Fruit fly (Drosophila melanogaster) whole organism, embryonic: ENCODE measurements around the gene TotB.

Source experiments
- Adf1 ChIP-seq: fragments of 200-800 bp; sonication (Bioruptor generic); IDR thresholded peaks from 2 replicates; pipeline ENCODE4 v1.3.6; 2022; ENCODE audit warnings: missing biosample characterization, missing genetic modification characterization
- Bgb ChIP-seq: fragments of 200-800 bp; sonication (Bioruptor generic); IDR thresholded peaks from 2 replicates; pipeline ENCODE4 v1.3.6; 2022; ENCODE audit warnings: missing biosample characterization, missing genetic modification characterization; ENCODE audit not compliant: partially characterized antibody
- CG10321 ChIP-seq: fragments of 200-800 bp; sonication (Bioruptor generic); IDR thresholded peaks from 2 replicates; pipeline ENCODE4 v1.3.6; 2022; ENCODE audit warnings: missing biosample characterization, missing genetic modification characterization
- CG10366 ChIP-seq: fragments of 200-800 bp; sonication (Bioruptor generic); IDR thresholded peaks from 2 replicates; pipeline ENCODE4 v1.3.6; 2022; ENCODE audit warnings: missing biosample characterization, missing genetic modification characterization
- CG10543 ChIP-seq: fragments of 200-800 bp; sonication (Bioruptor generic); optimal IDR thresholded peaks from 3 replicates; lab custom pipeline; 2017; ENCODE audit warnings: missing biosample characterization, mild to moderate bottlenecking, missing genetic modification characterization, moderate library complexity
- CG12769 ChIP-seq: fragments of 200-800 bp; sonication (Bioruptor generic); optimal IDR thresholded peaks from 2 replicates; lab custom pipeline; 2019; ENCODE audit warnings: missing biosample characterization, mild to moderate bottlenecking, missing genetic modification characterization, moderate library complexity
- CG14441 ChIP-seq: fragments of 200-800 bp; sonication (Bioruptor generic); IDR thresholded peaks from 2 replicates; pipeline ENCODE4 v1.3.6; 2022; ENCODE audit warnings: missing biosample characterization, missing genetic modification characterization
- CG15479 ChIP-seq: fragments of 200-800 bp; sonication (Bioruptor generic); optimal IDR thresholded peaks from 3 replicates; lab custom pipeline; 2019; ENCODE audit warnings: missing biosample characterization, mild to moderate bottlenecking, missing genetic modification characterization, moderate library complexity
- CG17802 ChIP-seq: fragments of 200-800 bp; sonication (Bioruptor generic); optimal IDR thresholded peaks from 2 replicates; lab custom pipeline; 2018; ENCODE audit warnings: missing biosample characterization, mild to moderate bottlenecking, missing genetic modification characterization, moderate library complexity
- CG32532 ChIP-seq: fragments of 200-800 bp; sonication (Bioruptor generic); IDR thresholded peaks from 2 replicates; pipeline ENCODE4 v1.3.6; 2022; ENCODE audit warnings: missing biosample characterization, missing genetic modification characterization
- CG7839 ChIP-seq: fragments of 200-800 bp; sonication (Bioruptor generic); optimal IDR thresholded peaks from 3 replicates; lab custom pipeline; 2018; ENCODE audit warnings: missing biosample characterization, mild to moderate bottlenecking, missing genetic modification characterization, moderate library complexity
- GATAe ChIP-seq: fragments of 200-800 bp; sonication (Bioruptor generic); conservative IDR thresholded peaks from 2 replicates; pipeline ENCODE4 v1.3.6; 2022; ENCODE audit warnings: missing biosample characterization, missing genetic modification characterization
- Lpt ChIP-seq: fragments of >200 bp; optimal IDR thresholded peaks from 2 replicates; lab custom pipeline; 2018; ENCODE audit warnings: missing biosample characterization, missing genetic modification characterization
- MESR4 ChIP-seq: fragments of 200-800 bp; sonication (Bioruptor generic); optimal IDR thresholded peaks from 2 replicates; lab custom pipeline; 2018; ENCODE audit warnings: missing biosample characterization, mild to moderate bottlenecking, missing genetic modification characterization, moderate library complexity
- Med ChIP-seq: fragments of 200-800 bp; sonication (Bioruptor generic); peaks from one replicate; lab custom pipeline; 2016; ENCODE audit warnings: missing biosample characterization, missing genetic modification characterization, mild to moderate bottlenecking, inconsistent platforms, moderate library complexity
- NFAT ChIP-seq: fragments of 200-800 bp; sonication (Bioruptor generic); IDR thresholded peaks from 2 replicates; pipeline ENCODE4 v1.3.6; 2022; ENCODE audit warnings: missing biosample characterization, missing genetic modification characterization
- Pdp1 ChIP-seq, 2 experiments: fragments of 200-800 bp; sonication (Bioruptor generic); optimal IDR thresholded peaks; 3 replicates each; lab custom pipeline; 2016; ENCODE audit warnings: missing biosample characterization in 2 of 2, missing genetic modification characterization in 2 of 2, mild to moderate bottlenecking in 1 of 2, moderate library complexity in 1 of 2
- Scr ChIP-seq: fragments of 200-800 bp; sonication (Bioruptor generic); IDR thresholded peaks from 2 replicates; pipeline ENCODE4 v1.3.6; 2022; ENCODE audit warnings: missing biosample characterization, missing genetic modification characterization; ENCODE audit not compliant: partially characterized antibody
- Vsx1 ChIP-seq: fragments of 200-800 bp; sonication (Bioruptor generic); optimal IDR thresholded peaks from 2 replicates; lab custom pipeline; 2017; ENCODE audit warnings: missing biosample characterization, mild to moderate bottlenecking, missing genetic modification characterization, missing genetic modification reagents
- abd-A ChIP-seq: fragments of 200-800 bp; sonication (Bioruptor generic); optimal IDR thresholded peaks from 3 replicates; lab custom pipeline; 2019; ENCODE audit warnings: missing biosample characterization, mild to moderate bottlenecking, missing genetic modification characterization, moderate library complexity
- amos ChIP-seq: fragments of 200-800 bp; sonication (Bioruptor generic); IDR thresholded peaks from 2 replicates; pipeline ENCODE4 v1.3.6; 2022; ENCODE audit warnings: missing biosample characterization, missing genetic modification characterization; ENCODE audit not compliant: partially characterized antibody
- cad ChIP-seq: fragments of >200 bp; optimal IDR thresholded peaks from 2 replicates; lab custom pipeline; 2017; ENCODE audit warnings: missing biosample characterization, missing genetic modification characterization
- cg ChIP-seq: fragments of 200-800 bp; sonication (Bioruptor generic); optimal IDR thresholded peaks from 3 replicates; lab custom pipeline; 2019; ENCODE audit warnings: missing biosample characterization, mild to moderate bottlenecking, missing genetic modification characterization, moderate library complexity
- crol ChIP-seq: fragments of 200-800 bp; sonication (Bioruptor generic); IDR thresholded peaks from 2 replicates; pipeline ENCODE4 v1.3.6; 2022; ENCODE audit warnings: missing biosample characterization, missing genetic modification characterization
- crp ChIP-seq, 2 experiments: fragments of 200-800 bp; sonication (Bioruptor generic); optimal IDR thresholded peaks; 2 replicates in 1 of 2; 3 replicates in 1 of 2; lab custom pipeline; 2017; ENCODE audit warnings: missing biosample characterization in 2 of 2, missing genetic modification characterization in 2 of 2, mild to moderate bottlenecking in 1 of 2, moderate library complexity in 1 of 2
- da ChIP-seq: fragments of 200-800 bp; sonication (Bioruptor generic); optimal IDR thresholded peaks from 2 replicates; lab custom pipeline; 2016; ENCODE audit warnings: missing biosample characterization, missing genetic modification characterization
- disco-r ChIP-seq: fragments of 200-800 bp; sonication (Bioruptor generic); optimal IDR thresholded peaks from 2 replicates; lab custom pipeline; 2016; ENCODE audit warnings: missing biosample characterization, missing genetic modification characterization
- dysf ChIP-seq: fragments of 200-800 bp; sonication (Bioruptor generic); IDR thresholded peaks from 3 replicates; pipeline ENCODE4 v1.3.6; 2022; ENCODE audit warnings: missing biosample characterization, missing genetic modification characterization
- ewg ChIP-seq: fragments of 200-800 bp; sonication (Bioruptor generic); optimal IDR thresholded peaks from 3 replicates; lab custom pipeline; 2017; ENCODE audit warnings: mild to moderate bottlenecking, missing biosample characterization, missing genetic modification reagents, missing genetic modification characterization
- grn ChIP-seq: fragments of 200-800 bp; sonication (Bioruptor generic); optimal IDR thresholded peaks from 3 replicates; lab custom pipeline; 2017; ENCODE audit warnings: missing biosample characterization, missing genetic modification characterization
- mam ChIP-seq: fragments of 200-800 bp; sonication (Bioruptor generic); optimal IDR thresholded peaks from 3 replicates; lab custom pipeline; 2016; ENCODE audit warnings: missing biosample characterization, missing genetic modification characterization
- mirr ChIP-seq: fragments of 200-800 bp; sonication (Bioruptor generic); optimal IDR thresholded peaks from 3 replicates; lab custom pipeline; 2018; ENCODE audit warnings: missing biosample characterization, mild to moderate bottlenecking, missing genetic modification characterization
- org-1 ChIP-seq: fragments of 200-800 bp; sonication (Bioruptor generic); optimal IDR thresholded peaks from 2 replicates; lab custom pipeline; 2017; ENCODE audit warnings: missing biosample characterization, missing genetic modification characterization
- otp ChIP-seq: fragments of 200-800 bp; sonication (Bioruptor generic); IDR thresholded peaks from 3 replicates; pipeline ENCODE4, ENCODE4 v1.3.6; 2022; ENCODE audit warnings: missing biosample characterization, missing genetic modification characterization
- prd ChIP-seq, 3 experiments: fragments of >200 bp in 2 of 3; fragments of 200-800 bp in 1 of 3; sonication (Bioruptor generic) in 1 of 3; optimal IDR thresholded peaks in 2 of 3; IDR thresholded peaks in 1 of 3; 2 replicates in 2 of 3; 3 replicates in 1 of 3; pipeline versions ENCODE4 v1.3.6 to Lab custom; 2017 to 2022; ENCODE audit warnings: missing biosample characterization in 1 of 3, missing genetic modification characterization in 1 of 3
- pros ChIP-seq: fragments of 200-800 bp; sonication (Bioruptor generic); optimal IDR thresholded peaks from 3 replicates; lab custom pipeline; 2019; ENCODE audit warnings: missing biosample characterization, mild to moderate bottlenecking, missing genetic modification characterization, moderate library complexity
- pzg ChIP-seq: fragments of 200-800 bp; sonication (Bioruptor generic); optimal IDR thresholded peaks from 3 replicates; lab custom pipeline; 2018; ENCODE audit warnings: missing biosample characterization, mild to moderate bottlenecking, missing genetic modification characterization, moderate library complexity
- row ChIP-seq: fragments of 200-800 bp; sonication (Bioruptor generic); IDR thresholded peaks from 3 replicates; pipeline ENCODE4 v1.3.6; 2022; ENCODE audit warnings: missing biosample characterization, missing genetic modification characterization
- scrt ChIP-seq: fragments of 200-800 bp; sonication (Bioruptor generic); optimal IDR thresholded peaks from 2 replicates; lab custom pipeline; 2018; ENCODE audit warnings: missing biosample characterization, mild to moderate bottlenecking, missing genetic modification characterization, moderate library complexity
- sens ChIP-seq: fragments of 200-800 bp; sonication (Bioruptor generic); peaks from one replicate; lab custom pipeline; 2016; ENCODE audit warnings: missing biosample characterization, missing genetic modification characterization
- slbo ChIP-seq: fragments of 200-800 bp; sonication (Bioruptor generic); IDR thresholded peaks from 2 replicates; pipeline ENCODE4 v1.3.6; 2022; ENCODE audit warnings: missing biosample characterization, missing genetic modification characterization
- stc ChIP-seq: fragments of 200-800 bp; sonication (Bioruptor generic); IDR thresholded peaks from 2 replicates; pipeline ENCODE4 v1.3.6; 2022; ENCODE audit warnings: missing biosample characterization, missing genetic modification characterization
- stwl ChIP-seq: fragments of 200-800 bp; sonication (Bioruptor generic); optimal IDR thresholded peaks from 3 replicates; lab custom pipeline; 2018; ENCODE audit warnings: missing biosample characterization, mild to moderate bottlenecking, missing genetic modification characterization, moderate library complexity
- sug ChIP-seq: fragments of 200-800 bp; optimal IDR thresholded peaks from 2 replicates; lab custom pipeline; 2019; ENCODE audit warnings: missing biosample characterization, mild to moderate bottlenecking, missing genetic modification characterization, moderate library complexity
- tll ChIP-seq, 2 experiments: fragments of 200-800 bp in 1 of 2; fragments of >200 bp in 1 of 2; sonication (Bioruptor generic) in 1 of 2; optimal IDR thresholded peaks; 2 replicates each; lab custom pipeline; 2017 to 2019; ENCODE audit warnings: missing biosample characterization in 2 of 2, missing genetic modification characterization in 2 of 2, mild to moderate bottlenecking in 1 of 2, moderate library complexity in 1 of 2
- zfh1 ChIP-seq: fragments of 200-800 bp; sonication (Bioruptor generic); IDR thresholded peaks from 3 replicates; pipeline ENCODE4 v1.3.6; 2022; ENCODE audit warnings: missing biosample characterization, missing genetic modification characterization

Gene TotB

dm6 chr3R:20828520-20829415, 45.0 kb upstream of the TotB start (continued):
- TF ChIP-seq CG10321 (GFP tag; lab: Robert Waterston, UW) (peak; percentile 85), Lpt (no peak), CG10543 (peak; percentile 31), org-1 (GFP tag; lab: Kevin White, UChicago) (no peak), cad (GFP tag; lab: Kevin White, UChicago) (peak; percentile 4), CG7839 (tag; lab: Kevin White, UChicago) (no peak), NFAT (GFP tag; lab: Robert Waterston, UW) (peak; percentile 60), stwl (tag; lab: Kevin White, UChicago) (peak; percentile 3), disco-r (GFP tag; lab: Kevin White, UChicago) (no peak), CG32532 (GFP tag; lab: Robert Waterston, UW) (peak; percentile 5; the same call in 1 of the 2 replicates), Vsx1 (no peak), slbo (GFP tag; lab: Robert Waterston, UW) (peak; percentile 43), da (GFP tag; lab: Kevin White, UChicago) (peak; percentile 21), CG14441 (GFP tag; lab: Robert Waterston, UW) (0 out of 2 replicates have a peak, but pooled peaks have one; percentile 36), tll (GFP tag; optimal IDR thresholded peaks at IDR 0.05; lab: Kevin White, UChicago) (peak in 1 of 2 experiments; percentile 77), CG10366 (GFP tag; lab: Robert Waterston, UW) (peak; percentile 33), dysf (GFP tag; lab: Robert Waterston, UW) (no peak), otp (0 out of 3 replicates have a peak, but pooled peaks have one; percentile 27), Med (GFP tag; lab: Kevin White, UChicago) (peak; percentile 88), sens (GFP tag; lab: Kevin White, UChicago) (peak; percentile 61), grn (peak; percentile 83), ewg (GFP tag; lab: Kevin White, UChicago) (peak; percentile 43), abd-A (tag; lab: Kevin White, UChicago) (peak; percentile 67), pros (no peak), Adf1 (GFP tag; lab: Robert Waterston, UW) (peak; percentile 72), CG17802 (no peak), MESR4 (peak; percentile 4), stc (GFP tag; lab: Robert Waterston, UW) (0 out of 2 replicates have a peak, but pooled peaks have one; percentile 10), scrt (GFP tag; lab: Kevin White, UChicago) (peak; percentile 87), cg (GFP tag; lab: Kevin White, UChicago) (peak; percentile 39), row (peak; percentile 28), mam (GFP tag; lab: Kevin White, UChicago) (peak; percentile 24), crp (GFP tag; optimal IDR thresholded peaks at IDR 0.05; lab: Kevin White, UChicago) (peak in 1 of 2 experiments; percentile 10), crol (GFP tag; lab: Robert Waterston, UW) (peak; percentile 70), sug (tag; lab: Kevin White, UChicago) (peak; percentile 91), pzg (peak; percentile 4), Bgb (GFP tag; lab: Robert Waterston, UW) (peak; percentile 56; the same call in 1 of the 2 replicates), Scr (GFP tag; lab: Robert Waterston, UW) (0 out of 2 replicates have a peak, but pooled peaks have one; percentile 20), CG12769 (tag; lab: Kevin White, UChicago) (peak; percentile 78), GATAe (GFP tag; lab: Robert Waterston, UW) (peak; percentile 43; the same call in 1 of the 2 replicates), amos (GFP tag; lab: Robert Waterston, UW) (no peak; the same call in 1 of the 2 replicates), Pdp1 (GFP tag; optimal IDR thresholded peaks at IDR 0.05; lab: Kevin White, UChicago) (peak in 1 of 2 experiments; percentile 99), prd (optimal IDR thresholded peaks at IDR 0.05; lab: Kevin White, UChicago) (no peak), prd (GFP tag; IDR thresholded peaks at IDR 0.05; lab: Robert Waterston, UW) (peak; percentile 33; the same call in 2 of the 3 replicates), CG15479 (GFP tag; lab: Kevin White, UChicago) (peak; percentile 91), mirr (peak; percentile 29), zfh1 (peak; percentile 52; the same call in 2 of the 3 replicates)
